Fruit fly (Drosophila melanogaster): ENCODE measurements around the gene Spn77Bb.
A peak's percentile ranks its signal among the peaks of the same experiment; 100 is the strongest.

Spn77Bb gene

dm6 chr3L:20309758-20310733 is 10.7 kb upstream of the Spn77Bb start (continued):
- TF ChIP-seq al (GFP tag; IDR thresholded peaks at IDR 0.05) (no peak), Sin3A (optimal IDR thresholded peaks at IDR 0.05) (peak; percentile 92), CG4424 (GFP tag; optimal IDR thresholded peaks at IDR 0.05) (peak; percentile 39), Atf-2 (GFP tag; optimal IDR thresholded peaks at IDR 0.05) (peak; percentile 26), CG30403 (GFP tag; optimal IDR thresholded peaks at IDR 0.05) (peak; percentile 54), cas (GFP tag; IDR thresholded peaks at IDR 0.05) (0 out of 2 replicates have a peak, but pooled peaks have one; percentile 22), Fer3 (tag; optimal IDR thresholded peaks at IDR 0.05) (peak; percentile 7), CrebB (tag; optimal IDR thresholded peaks at IDR 0.05) (no peak), eyg (GFP tag; optimal IDR thresholded peaks at IDR 0.05) (no peak), CG3838 (GFP tag; optimal IDR thresholded peaks at IDR 0.05) (no peak), CG10267 (tag; optimal IDR thresholded peaks at IDR 0.05) (peak; percentile 99), jumu (GFP tag; optimal IDR thresholded peaks at IDR 0.05) (peak; percentile 81), Doc3 (GFP tag; IDR thresholded peaks at IDR 0.05; ENCODE audit: partially characterized antibody) (peak; percentile 80), B-H2 (GFP tag; optimal IDR thresholded peaks at IDR 0.05) (peak; percentile 50), CG42726 (GFP tag; IDR thresholded peaks at IDR 0.05; ENCODE audit: partially characterized antibody) (peak; percentile 87), Dref (GFP tag; IDR thresholded peaks at IDR 0.05) (peak; percentile 52), Mrtf (GFP tag; IDR thresholded peaks at IDR 0.05) (no peak), CG10274 (GFP tag; optimal IDR thresholded peaks at IDR 0.05) (no peak), MBD-R2 (GFP tag; IDR thresholded peaks at IDR 0.05) (peak; percentile 75), cato (GFP tag; optimal IDR thresholded peaks at IDR 0.05; ENCODE audit: borderline replicate concordance) (no peak), Bgb (GFP tag; IDR thresholded peaks at IDR 0.05; ENCODE audit: partially characterized antibody) (peak; percentile 90), Dbx (GFP tag; IDR thresholded peaks at IDR 0.05) (peak; percentile 64), CG11560 (tag; IDR thresholded peaks at IDR 0.05) (peak; percentile 12; the same call in 1 of the 3 replicates), CG12236 (GFP tag; optimal IDR thresholded peaks at IDR 0.05) (peak; percentile 12), Dek (tag; optimal IDR thresholded peaks at IDR 0.05) (peak; percentile 21), CG16815 (GFP tag; optimal IDR thresholded peaks at IDR 0.05) (no peak), CG12659 (GFP tag; optimal IDR thresholded peaks at IDR 0.05) (peak; percentile 73), CG7839 (tag; optimal IDR thresholded peaks at IDR 0.05) (no peak), crp (GFP tag; optimal IDR thresholded peaks at IDR 0.05) (peak in 1 of 2 experiments; percentile 46), CG17361 (GFP tag; IDR thresholded peaks at IDR 0.05) (0 out of 3 replicates have a peak, but pooled peaks have one; percentile 33), CG31388 (GFP tag; optimal IDR thresholded peaks at IDR 0.05) (no peak), Dll (GFP tag; IDR thresholded peaks at IDR 0.05; ENCODE audit: partially characterized antibody) (peak; percentile 83), CG32767 (GFP tag; IDR thresholded peaks at IDR 0.05) (no peak), Elba2 (GFP tag; optimal IDR thresholded peaks at IDR 0.05) (peak; percentile 27), psq (GFP tag; optimal IDR thresholded peaks at IDR 0.05) (peak; percentile 26), BEAF-32 (GFP tag; optimal IDR thresholded peaks at IDR 0.05) (peak; percentile 93), NC2β (GFP tag; optimal IDR thresholded peaks at IDR 0.05) (peak; percentile 25), CG7786 (GFP tag; optimal IDR thresholded peaks at IDR 0.05) (peak; percentile 58), CG1603 (tag; optimal IDR thresholded peaks at IDR 0.05) (peak; percentile 89), hth (optimal IDR thresholded peaks at IDR 0.05) (no peak), nerfin-1 (tag; optimal IDR thresholded peaks at IDR 0.05) (peak; percentile 90), CG13624 (GFP tag; optimal IDR thresholded peaks at IDR 0.05) (peak; percentile 80), inv (GFP tag; IDR thresholded peaks at IDR 0.05; ENCODE audit: partially characterized antibody) (peak; percentile 77), zen2 (GFP tag; IDR thresholded peaks at IDR 0.05; ENCODE audit: partially characterized antibody) (no peak; the same call in 2 of the 3 replicates), HLH4C (GFP tag; IDR thresholded peaks at IDR 0.05; ENCODE audit: partially characterized antibody) (peak; percentile 71), Lhr (GFP tag; optimal IDR thresholded peaks at IDR 0.05) (peak; percentile 80), CG18764 (GFP tag; optimal IDR thresholded peaks at IDR 0.05) (peak; percentile 20), Six4 (GFP tag; optimal IDR thresholded peaks at IDR 0.05) (peak; percentile 10)
